Fruit fly (Drosophila melanogaster): Measurements from ENCODE around the gene CG33271.

- no peak for TF ChIP-seq CG8478 (optimal IDR thresholded peaks at IDR 0.05)
- peak in 1 of 2 experiments; percentile 15 for TF ChIP-seq CTCF (optimal IDR thresholded peaks at IDR 0.05)
Observed at dm6 chr3L:11554796-11555195, 22.5 kb downstream of the CG33271 start.
